Worm (Caenorhabditis elegans) whole organism, L4/young adult: ENCODE results near the gene C17H12.11.

Experiments
- W03F9.2 ChIP-seq: fragments of 150-350 bp; optimal IDR thresholded peaks from 2 replicates; lab custom pipeline; 2014; ENCODE audit warnings: missing biosample characterization, missing genetic modification characterization
- dao-5 ChIP-seq: sonication (generic microtip); optimal IDR thresholded peaks from 2 replicates; lab custom pipeline; 2016; ENCODE audit warnings: missing genotype, missing genetic modification characterization, moderate library complexity, missing compliant biosample characterization
- him-1 ChIP-seq: sonication (generic microtip); optimal IDR thresholded peaks from 2 replicates; lab custom pipeline; 2016; ENCODE audit warnings: missing genotype, missing genetic modification reagents, missing genetic modification characterization, missing compliant biosample characterization

- TF ChIP-seq dao-5 (tag; lab: Kevin White, UChicago), result no peak
- no peak for TF ChIP-seq him-1 (tag; lab: Kevin White, UChicago)
- no peak for TF ChIP-seq W03F9.2 (tag; lab: Kevin White, UChicago)
These were observed 32.5 kb downstream of the C17H12.11 start for ce11 chrIV:6834705-6835104.
